Fruit fly (Drosophila melanogaster) whole organism, embryonic: Measurements from ENCODE around the gene CG17906.

Source experiments
- CG10209 ChIP-seq: fragments of 200-800 bp; sonication (Bioruptor generic); optimal IDR thresholded peaks from 3 replicates; lab custom pipeline; 2017; ENCODE audit warnings: missing biosample characterization, mild to moderate bottlenecking, missing genetic modification characterization, missing genetic modification reagents
- CG10959 ChIP-seq: fragments of 200-800 bp; sonication (Bioruptor generic); IDR thresholded peaks from 2 replicates; pipeline ENCODE4 v1.3.6; 2022; ENCODE audit warnings: missing biosample characterization, missing genetic modification characterization
- CG11398 ChIP-seq: fragments of 200-800 bp; sonication (Bioruptor generic); optimal IDR thresholded peaks from 2 replicates; lab custom pipeline; 2016; ENCODE audit warnings: missing biosample characterization, missing genetic modification characterization
- CG11504 ChIP-seq: fragments of 200-800 bp; sonication (Bioruptor generic); optimal IDR thresholded peaks from 3 replicates; lab custom pipeline; 2019; ENCODE audit warnings: missing biosample characterization, mild to moderate bottlenecking, missing genetic modification characterization, moderate library complexity
- CG12769 ChIP-seq: fragments of 200-800 bp; sonication (Bioruptor generic); optimal IDR thresholded peaks from 2 replicates; lab custom pipeline; 2019; ENCODE audit warnings: missing biosample characterization, mild to moderate bottlenecking, missing genetic modification characterization, moderate library complexity
- CG12942 ChIP-seq: fragments of 200-800 bp; sonication (Bioruptor generic); optimal IDR thresholded peaks from 3 replicates; lab custom pipeline; 2016; ENCODE audit warnings: missing biosample characterization, missing genetic modification characterization
- CG14710 ChIP-seq: fragments of 200-800 bp; sonication (Bioruptor generic); optimal IDR thresholded peaks from 3 replicates; lab custom pipeline; 2019; ENCODE audit warnings: missing biosample characterization, mild to moderate bottlenecking, missing genetic modification characterization, moderate library complexity
- CG18476 ChIP-seq: fragments of 200-800 bp; sonication (Bioruptor generic); optimal IDR thresholded peaks from 2 replicates; lab custom pipeline; 2016; ENCODE audit warnings: missing biosample characterization, mild to moderate bottlenecking, missing genetic modification characterization
- CG18599 ChIP-seq: fragments of 200-800 bp; sonication (Bioruptor generic); optimal IDR thresholded peaks from 3 replicates; lab custom pipeline; 2017; ENCODE audit warnings: missing biosample characterization, missing genetic modification characterization, mild to moderate bottlenecking, moderate library complexity, missing genetic modification reagents
- CG2120 ChIP-seq: fragments of 200-800 bp; sonication (Bioruptor generic); optimal IDR thresholded peaks from 3 replicates; lab custom pipeline; 2016; ENCODE audit warnings: missing biosample characterization, missing genetic modification characterization
- CG2875 ChIP-seq: fragments of 200-800 bp; sonication (Bioruptor generic); optimal IDR thresholded peaks from 2 replicates; lab custom pipeline; 2017; ENCODE audit warnings: missing biosample characterization, mild to moderate bottlenecking, missing genetic modification characterization, missing genetic modification reagents
- CG4707 ChIP-seq: fragments of 200-800 bp; sonication (Bioruptor generic); optimal IDR thresholded peaks from 2 replicates; lab custom pipeline; 2018; ENCODE audit warnings: missing biosample characterization, mild to moderate bottlenecking, missing genetic modification characterization, moderate library complexity
- CG6175 ChIP-seq: fragments of 200-800 bp; sonication (Bioruptor generic); IDR thresholded peaks from 3 replicates; pipeline ENCODE4 v1.3.6; 2022; ENCODE audit warnings: missing biosample characterization, missing genetic modification characterization
- CG7372 ChIP-seq: fragments of 200-800 bp; sonication (Bioruptor generic); IDR thresholded peaks from 2 replicates; pipeline ENCODE4 v1.3.6; 2022; ENCODE audit warnings: missing biosample characterization, missing genetic modification characterization
- CG7963 ChIP-seq: fragments of 200-800 bp; sonication (Bioruptor generic); IDR thresholded peaks from 3 replicates; pipeline ENCODE4 v1.3.6; 2022; ENCODE audit warnings: missing biosample characterization, missing genetic modification characterization; ENCODE audit not compliant: partially characterized antibody
- CG8089 ChIP-seq: fragments of 200-800 bp; sonication (Bioruptor generic); optimal IDR thresholded peaks from 3 replicates; lab custom pipeline; 2016; ENCODE audit warnings: missing biosample characterization, missing genetic modification characterization
- Camta ChIP-seq: fragments of 200-800 bp; sonication (Bioruptor generic); optimal IDR thresholded peaks from 2 replicates; lab custom pipeline; 2016; ENCODE audit warnings: missing biosample characterization, missing genetic modification characterization
- Chrac-16 ChIP-seq: fragments of 200-800 bp; sonication (Bioruptor generic); optimal IDR thresholded peaks from 3 replicates; lab custom pipeline; 2016; ENCODE audit warnings: missing biosample characterization, missing genetic modification characterization
- D19A ChIP-seq: fragments of 200-800 bp; optimal IDR thresholded peaks from 3 replicates; lab custom pipeline; 2019; ENCODE audit warnings: missing biosample characterization, mild to moderate bottlenecking, missing genetic modification characterization, moderate library complexity
- D19B ChIP-seq: fragments of 200-800 bp; sonication (Bioruptor generic); optimal IDR thresholded peaks from 2 replicates; lab custom pipeline; 2017; ENCODE audit warnings: missing biosample characterization, mild to moderate bottlenecking, missing genetic modification characterization
- Ets97D ChIP-seq: fragments of 200-800 bp; sonication (Bioruptor generic); optimal IDR thresholded peaks from 3 replicates; lab custom pipeline; 2016; ENCODE audit warnings: missing biosample characterization, missing genetic modification characterization
- Fer1 ChIP-seq: fragments of 200-800 bp; sonication (Bioruptor generic); optimal IDR thresholded peaks from 2 replicates; lab custom pipeline; 2017; ENCODE audit warnings: missing biosample characterization, mild to moderate bottlenecking, missing genetic modification characterization
- Fer3 ChIP-seq: fragments of 200-800 bp; sonication (Bioruptor generic); optimal IDR thresholded peaks from 2 replicates; lab custom pipeline; 2018; ENCODE audit warnings: missing biosample characterization, mild to moderate bottlenecking, missing genetic modification characterization, moderate library complexity
- Mrtf ChIP-seq: fragments of 200-800 bp; sonication (Bioruptor generic); IDR thresholded peaks from 3 replicates; pipeline ENCODE4 v1.3.6; 2022; ENCODE audit warnings: missing biosample characterization, missing genetic modification characterization
- Neu2 ChIP-seq: fragments of 200-800 bp; sonication (Bioruptor generic); optimal IDR thresholded peaks from 3 replicates; lab custom pipeline; 2016; ENCODE audit warnings: missing biosample characterization, missing genetic modification characterization, borderline replicate concordance
- Side ChIP-seq: fragments of 200-800 bp; sonication (Bioruptor generic); optimal IDR thresholded peaks from 2 replicates; lab custom pipeline; 2016; ENCODE audit warnings: missing biosample characterization, missing genetic modification characterization
- Sox102F ChIP-seq: fragments of 200-800 bp; sonication (Bioruptor generic); optimal IDR thresholded peaks from 2 replicates; lab custom pipeline; 2018; ENCODE audit warnings: missing biosample characterization, mild to moderate bottlenecking, missing genetic modification characterization, moderate library complexity
- abd-A ChIP-seq: fragments of 200-800 bp; sonication (Bioruptor generic); optimal IDR thresholded peaks from 3 replicates; lab custom pipeline; 2019; ENCODE audit warnings: missing biosample characterization, mild to moderate bottlenecking, missing genetic modification characterization, moderate library complexity
- ac ChIP-seq: fragments of 200-800 bp; sonication (Bioruptor generic); optimal IDR thresholded peaks from 3 replicates; lab custom pipeline; 2017; ENCODE audit warnings: missing biosample characterization, mild to moderate bottlenecking, missing genetic modification characterization
- ara ChIP-seq: fragments of 200-800 bp; sonication (Bioruptor generic); IDR thresholded peaks from 2 replicates; pipeline ENCODE4 v1.3.6; 2022; ENCODE audit warnings: missing biosample characterization, missing genetic modification characterization
- dm ChIP-seq: fragments of 200-800 bp; sonication (Bioruptor generic); optimal IDR thresholded peaks from 3 replicates; lab custom pipeline; 2016; ENCODE audit warnings: missing biosample characterization, missing genetic modification characterization
- fd64A ChIP-seq: fragments of 200-800 bp; sonication (Bioruptor generic); optimal IDR thresholded peaks from 3 replicates; lab custom pipeline; 2018; ENCODE audit warnings: missing biosample characterization, mild to moderate bottlenecking, missing genetic modification characterization
- gem ChIP-seq: fragments of 200-800 bp; sonication (Bioruptor generic); optimal IDR thresholded peaks from 2 replicates; lab custom pipeline; 2019; ENCODE audit warnings: missing biosample characterization, mild to moderate bottlenecking, missing genetic modification characterization, moderate library complexity
- gro ChIP-seq: fragments of 200-800 bp; sonication (Bioruptor generic); optimal IDR thresholded peaks from 2 replicates; lab custom pipeline; 2016; ENCODE audit warnings: missing biosample characterization, missing genetic modification characterization
- h ChIP-seq: fragments of >200 bp; optimal IDR thresholded peaks from 2 replicates; lab custom pipeline; 2017
- ham ChIP-seq: fragments of 200-800 bp; sonication (Bioruptor generic); IDR thresholded peaks from 2 replicates; pipeline ENCODE4 v1.3.6; 2022; ENCODE audit warnings: missing biosample characterization, missing genetic modification characterization
- hbn ChIP-seq: fragments of 200-800 bp; sonication (Bioruptor generic); IDR thresholded peaks from 2 replicates; pipeline ENCODE4 v1.3.6; 2022; ENCODE audit warnings: missing biosample characterization, missing genetic modification characterization; ENCODE audit not compliant: partially characterized antibody
- insv ChIP-seq, 2 experiments: fragments of 200-800 bp; sonication (Bioruptor generic); optimal IDR thresholded peaks; 3 replicates each; lab custom pipeline; 2016 to 2018; ENCODE audit warnings: missing biosample characterization in 2 of 2, missing genetic modification characterization in 2 of 2
- inv ChIP-seq: fragments of 200-800 bp; sonication (Bioruptor generic); IDR thresholded peaks from 2 replicates; pipeline ENCODE4 v1.3.6; 2022; ENCODE audit warnings: missing biosample characterization, missing genetic modification characterization; ENCODE audit not compliant: partially characterized antibody
- nerfin-1 ChIP-seq: fragments of 200-800 bp; sonication (Bioruptor generic); optimal IDR thresholded peaks from 3 replicates; lab custom pipeline; 2019; ENCODE audit warnings: missing biosample characterization, mild to moderate bottlenecking, missing genetic modification characterization, moderate library complexity
- onecut ChIP-seq: fragments of 200-800 bp; sonication (Bioruptor generic); IDR thresholded peaks from 2 replicates; pipeline ENCODE4 v1.3.6; 2022; ENCODE audit warnings: missing biosample characterization, missing genetic modification characterization
- p53 ChIP-seq: fragments of 200-800 bp; sonication (Bioruptor generic); optimal IDR thresholded peaks from 2 replicates; lab custom pipeline; 2016; ENCODE audit warnings: missing biosample characterization, missing genetic modification characterization
- pfk ChIP-seq: fragments of 200-800 bp; sonication (Bioruptor generic); optimal IDR thresholded peaks from 2 replicates; lab custom pipeline; 2018; ENCODE audit warnings: missing biosample characterization, mild to moderate bottlenecking, missing genetic modification characterization, moderate library complexity
- psq ChIP-seq: fragments of 200-800 bp; sonication (Bioruptor generic); optimal IDR thresholded peaks from 2 replicates; lab custom pipeline; 2017; ENCODE audit warnings: missing biosample characterization, missing genetic modification characterization
- shn ChIP-seq: fragments of 200-800 bp; sonication (Bioruptor generic); optimal IDR thresholded peaks from 3 replicates; lab custom pipeline; 2016; ENCODE audit warnings: missing biosample characterization, missing genetic modification characterization
- slou ChIP-seq: fragments of 200-800 bp; sonication (Bioruptor generic); optimal IDR thresholded peaks from 3 replicates; lab custom pipeline; 2016; ENCODE audit warnings: missing biosample characterization, missing genetic modification characterization
- twi ChIP-seq: fragments of 200-800 bp; optimal IDR thresholded peaks from 2 replicates; lab custom pipeline; 2019; ENCODE audit warnings: missing biosample characterization, mild to moderate bottlenecking, missing genetic modification characterization, moderate library complexity
- z ChIP-seq: fragments of 200-800 bp; sonication (Bioruptor generic); IDR thresholded peaks from 3 replicates; pipeline ENCODE4 v1.3.6; 2022; ENCODE audit warnings: missing biosample characterization, missing genetic modification characterization
- zen ChIP-seq: fragments of 200-800 bp; sonication (Bioruptor generic); optimal IDR thresholded peaks from 3 replicates; lab custom pipeline; 2018; ENCODE audit warnings: missing biosample characterization, mild to moderate bottlenecking, missing genetic modification characterization, moderate library complexity

Gene CG17906

dm6 chr2L:8951184-8951934 lies 42.8 kb upstream of the CG17906 start, which contains the start of gene C1GalTA (continued):
- TF ChIP-seq hbn (GFP tag; lab: Robert Waterston, UW): no peak
- TF ChIP-seq ac (GFP tag; lab: Kevin White, UChicago): peak; percentile 63
- TF ChIP-seq CG11504: peak; percentile 98
- TF ChIP-seq z (GFP tag; lab: Robert Waterston, UW): no peak
- TF ChIP-seq CG7963 (GFP tag; lab: Robert Waterston, UW): no peak
- peak; percentile 98 for TF ChIP-seq Fer3
- TF ChIP-seq CG10209 (GFP tag; lab: Kevin White, UChicago): peak; percentile 97
- TF ChIP-seq Neu2 (GFP tag; lab: Kevin White, UChicago): no peak
- peak; percentile 89 for TF ChIP-seq CG2120
- peak; percentile 90; the same call in 2 of the 3 replicates for TF ChIP-seq Mrtf (GFP tag; lab: Robert Waterston, UW)
- peak; percentile 96 for TF ChIP-seq CG2875
- TF ChIP-seq Camta (GFP tag; lab: Kevin White, UChicago): peak; percentile 40
- peak; percentile 100 for TF ChIP-seq gem (tag; lab: Kevin White, UChicago)
- TF ChIP-seq fd64A (GFP tag; lab: Kevin White, UChicago): peak; percentile 65
- peak; percentile 48 for TF ChIP-seq Side (GFP tag; lab: Kevin White, UChicago)
- peak; percentile 94 for TF ChIP-seq slou (GFP tag; lab: Kevin White, UChicago)
- peak; percentile 62 for TF ChIP-seq CG8089 (GFP tag; lab: Kevin White, UChicago)
- peak; percentile 98 for TF ChIP-seq twi (tag; lab: Kevin White, UChicago)
- TF ChIP-seq psq: peak; percentile 80
- peak; percentile 95 for TF ChIP-seq CG7372 (GFP tag; lab: Robert Waterston, UW)
- TF ChIP-seq inv (GFP tag; lab: Robert Waterston, UW): no peak
- TF ChIP-seq CG6175 (GFP tag; lab: Robert Waterston, UW): peak; percentile 80
- TF ChIP-seq ham (GFP tag; lab: Robert Waterston, UW): peak; percentile 86
- peak; percentile 87 for TF ChIP-seq CG18476 (GFP tag; lab: Kevin White, UChicago)
- TF ChIP-seq nerfin-1 (tag; lab: Kevin White, UChicago): peak; percentile 98
- TF ChIP-seq CG10959 (GFP tag; lab: Robert Waterston, UW): peak; percentile 72
- TF ChIP-seq shn: peak; percentile 63
- peak; percentile 92 for TF ChIP-seq ara (GFP tag; lab: Robert Waterston, UW)
- no peak for TF ChIP-seq h (lab: Kevin White, UChicago)
- peak; percentile 92 for TF ChIP-seq abd-A (tag; lab: Kevin White, UChicago)
- peak; percentile 63 for TF ChIP-seq gro (GFP tag; lab: Kevin White, UChicago)
- peak; percentile 99 for TF ChIP-seq CG18599 (GFP tag; lab: Kevin White, UChicago)
- TF ChIP-seq CG4707 (GFP tag; lab: Kevin White, UChicago): peak; percentile 75
- TF ChIP-seq CG14710 (tag; lab: Kevin White, UChicago): peak; percentile 99
- TF ChIP-seq p53 (GFP tag; lab: Kevin White, UChicago): no peak
- TF ChIP-seq insv (GFP tag; optimal IDR thresholded peaks at IDR 0.05; lab: Kevin White, UChicago): peak in 1 of 2 experiments; percentile 69
- TF ChIP-seq CG12942: peak; percentile 92
- peak; percentile 88 for TF ChIP-seq D19B
- peak; percentile 63 for TF ChIP-seq CG11398 (GFP tag; lab: Kevin White, UChicago)
- TF ChIP-seq zen (tag; lab: Kevin White, UChicago): peak; percentile 96
- TF ChIP-seq dm: peak; percentile 55
- peak; percentile 98 for TF ChIP-seq D19A
- peak; percentile 93 for TF ChIP-seq Chrac-16 (GFP tag; lab: Kevin White, UChicago)
- TF ChIP-seq Sox102F (GFP tag; lab: Kevin White, UChicago): peak; percentile 98
- TF ChIP-seq onecut (GFP tag; lab: Robert Waterston, UW): peak; percentile 89
- peak; percentile 98 for TF ChIP-seq Fer1 (GFP tag; lab: Kevin White, UChicago)
- TF ChIP-seq pfk (GFP tag; lab: Kevin White, UChicago): no peak
- TF ChIP-seq CG12769 (tag; lab: Kevin White, UChicago): peak; percentile 61
- TF ChIP-seq Ets97D (GFP tag; lab: Kevin White, UChicago): no peak
